Fruit fly (Drosophila melanogaster) whole organism, embryonic: ENCODE data around the gene HipHop.
A peak's percentile ranks its signal among the peaks of the same experiment; 100 is the strongest.

Experiments used
- B-H2 ChIP-seq: fragments of 200-800 bp; sonication (Bioruptor generic); optimal IDR thresholded peaks from 2 replicates; lab custom pipeline; 2018; ENCODE audit warnings: missing biosample characterization, mild to moderate bottlenecking, missing genetic modification characterization
- BtbVII ChIP-seq: fragments of 200-800 bp; sonication (Bioruptor generic); optimal IDR thresholded peaks from 3 replicates; lab custom pipeline; 2017; ENCODE audit warnings: missing biosample characterization, mild to moderate bottlenecking, missing genetic modification characterization
- CG10321 ChIP-seq: fragments of 200-800 bp; sonication (Bioruptor generic); IDR thresholded peaks from 2 replicates; pipeline ENCODE4 v1.3.6; 2022; ENCODE audit warnings: missing biosample characterization, missing genetic modification characterization
- CG11247 ChIP-seq: fragments of 200-800 bp; sonication (Bioruptor generic); IDR thresholded peaks from 2 replicates; pipeline ENCODE4 v1.3.6; 2022; ENCODE audit warnings: missing biosample characterization, missing genetic modification characterization
- CG12155 ChIP-seq: fragments of 200-800 bp; sonication (Bioruptor generic); optimal IDR thresholded peaks from 3 replicates; lab custom pipeline; 2016; ENCODE audit warnings: missing biosample characterization, missing genetic modification characterization
- CG12391 ChIP-seq: fragments of 200-800 bp; sonication (Bioruptor generic); optimal IDR thresholded peaks from 3 replicates; lab custom pipeline; 2018; ENCODE audit warnings: missing biosample characterization, mild to moderate bottlenecking, missing genetic modification characterization, moderate library complexity
- CG12769 ChIP-seq: fragments of 200-800 bp; sonication (Bioruptor generic); optimal IDR thresholded peaks from 2 replicates; lab custom pipeline; 2019; ENCODE audit warnings: missing biosample characterization, mild to moderate bottlenecking, missing genetic modification characterization, moderate library complexity
- CG13123 ChIP-seq: fragments of 200-800 bp; sonication (Bioruptor generic); optimal IDR thresholded peaks from 2 replicates; lab custom pipeline; 2016; ENCODE audit warnings: missing biosample characterization, missing genetic modification characterization
- CG15011 ChIP-seq: fragments of 200-800 bp; sonication (Bioruptor generic); optimal IDR thresholded peaks from 3 replicates; lab custom pipeline; 2018; ENCODE audit warnings: missing biosample characterization, mild to moderate bottlenecking, missing genetic modification characterization
- CG16813 ChIP-seq: fragments of 200-800 bp; sonication (Bioruptor generic); IDR thresholded peaks from 3 replicates; pipeline ENCODE4 v1.3.6; 2022; ENCODE audit warnings: missing biosample characterization, missing genetic modification characterization; ENCODE audit not compliant: partially characterized antibody
- CG18599 ChIP-seq: fragments of 200-800 bp; sonication (Bioruptor generic); optimal IDR thresholded peaks from 3 replicates; lab custom pipeline; 2017; ENCODE audit warnings: missing biosample characterization, missing genetic modification characterization, mild to moderate bottlenecking, moderate library complexity, missing genetic modification reagents
- CG34422 ChIP-seq: fragments of 200-800 bp; sonication (Bioruptor generic); IDR thresholded peaks from 3 replicates; pipeline ENCODE4 v1.3.6; 2022; ENCODE audit warnings: missing biosample characterization, missing genetic modification characterization
- CG42726 ChIP-seq: fragments of 200-800 bp; sonication (Bioruptor generic); IDR thresholded peaks from 2 replicates; pipeline ENCODE4 v1.3.6; 2022; ENCODE audit warnings: missing biosample characterization, missing genetic modification characterization; ENCODE audit not compliant: partially characterized antibody
- CG4282 ChIP-seq: fragments of 200-800 bp; sonication (Bioruptor generic); optimal IDR thresholded peaks from 2 replicates; lab custom pipeline; 2016; ENCODE audit warnings: missing biosample characterization, missing genetic modification characterization
- CG5180 ChIP-seq: fragments of 200-800 bp; sonication (Bioruptor generic); optimal IDR thresholded peaks from 3 replicates; lab custom pipeline; 2017; ENCODE audit warnings: missing biosample characterization, missing genetic modification characterization, mild to moderate bottlenecking, moderate library complexity, missing genetic modification reagents
- CG6813 ChIP-seq: fragments of 200-800 bp; sonication (Bioruptor generic); optimal IDR thresholded peaks from 2 replicates; lab custom pipeline; 2017; ENCODE audit warnings: missing biosample characterization, missing genetic modification characterization, mild to moderate bottlenecking, moderate library complexity, missing genetic modification reagents
- CG7963 ChIP-seq: fragments of 200-800 bp; sonication (Bioruptor generic); IDR thresholded peaks from 3 replicates; pipeline ENCODE4 v1.3.6; 2022; ENCODE audit warnings: missing biosample characterization, missing genetic modification characterization; ENCODE audit not compliant: partially characterized antibody
- CrebB ChIP-seq: fragments of 200-800 bp; sonication (Bioruptor generic); optimal IDR thresholded peaks from 3 replicates; lab custom pipeline; 2018; ENCODE audit warnings: missing biosample characterization, mild to moderate bottlenecking, missing genetic modification characterization
- Dbx ChIP-seq: fragments of 200-800 bp; sonication (Bioruptor generic); IDR thresholded peaks from 3 replicates; pipeline ENCODE4 v1.3.6; 2022; ENCODE audit warnings: missing biosample characterization, missing genetic modification characterization
- Dll ChIP-seq: fragments of 200-800 bp; sonication (Bioruptor generic); IDR thresholded peaks from 4 replicates; pipeline ENCODE4 v1.3.6; 2022; ENCODE audit warnings: missing biosample characterization, missing genetic modification characterization; ENCODE audit not compliant: partially characterized antibody
- Dref ChIP-seq: fragments of 200-800 bp; sonication (Bioruptor generic); IDR thresholded peaks from 2 replicates; pipeline ENCODE4 v1.3.6; 2022; ENCODE audit warnings: missing biosample characterization, missing genetic modification characterization
- HHEX ChIP-seq: fragments of 200-800 bp; sonication (Bioruptor generic); optimal IDR thresholded peaks from 3 replicates; lab custom pipeline; 2017; ENCODE audit warnings: missing biosample characterization, mild to moderate bottlenecking, missing genetic modification characterization, missing genetic modification reagents
- HLH4C ChIP-seq: fragments of 200-800 bp; sonication (Bioruptor generic); IDR thresholded peaks from 3 replicates; pipeline ENCODE4 v1.3.6; 2022; ENCODE audit warnings: missing biosample characterization, missing genetic modification characterization; ENCODE audit not compliant: partially characterized antibody
- NFAT ChIP-seq: fragments of 200-800 bp; sonication (Bioruptor generic); IDR thresholded peaks from 2 replicates; pipeline ENCODE4 v1.3.6; 2022; ENCODE audit warnings: missing biosample characterization, missing genetic modification characterization
- Opbp ChIP-seq: fragments of 200-800 bp; sonication (Bioruptor generic); IDR thresholded peaks from 3 replicates; pipeline ENCODE4 v1.3.6; 2022; ENCODE audit warnings: missing biosample characterization, missing genetic modification characterization; ENCODE audit not compliant: partially characterized antibody
- Scr ChIP-seq: fragments of 200-800 bp; sonication (Bioruptor generic); IDR thresholded peaks from 2 replicates; pipeline ENCODE4 v1.3.6; 2022; ENCODE audit warnings: missing biosample characterization, missing genetic modification characterization; ENCODE audit not compliant: partially characterized antibody
- YL-1 ChIP-seq: fragments of 200-800 bp; sonication (Bioruptor generic); optimal IDR thresholded peaks from 3 replicates; lab custom pipeline; 2017; ENCODE audit warnings: missing biosample characterization, mild to moderate bottlenecking, missing genetic modification characterization
- cad ChIP-seq: fragments of >200 bp; optimal IDR thresholded peaks from 2 replicates; lab custom pipeline; 2017; ENCODE audit warnings: missing biosample characterization, missing genetic modification characterization
- caup ChIP-seq: fragments of 200-800 bp; sonication (Bioruptor generic); optimal IDR thresholded peaks from 3 replicates; lab custom pipeline; 2017; ENCODE audit warnings: missing biosample characterization, mild to moderate bottlenecking, missing genetic modification characterization, moderate library complexity; ENCODE audit not compliant: severe bottlenecking
- cg ChIP-seq: fragments of 200-800 bp; sonication (Bioruptor generic); optimal IDR thresholded peaks from 3 replicates; lab custom pipeline; 2019; ENCODE audit warnings: missing biosample characterization, mild to moderate bottlenecking, missing genetic modification characterization, moderate library complexity
- crol ChIP-seq: fragments of 200-800 bp; sonication (Bioruptor generic); IDR thresholded peaks from 2 replicates; pipeline ENCODE4 v1.3.6; 2022; ENCODE audit warnings: missing biosample characterization, missing genetic modification characterization
- ewg ChIP-seq: fragments of 200-800 bp; sonication (Bioruptor generic); optimal IDR thresholded peaks from 3 replicates; lab custom pipeline; 2017; ENCODE audit warnings: mild to moderate bottlenecking, missing biosample characterization, missing genetic modification reagents, missing genetic modification characterization
- hb ChIP-seq: fragments of 200-800 bp; sonication (Bioruptor generic); IDR thresholded peaks from 3 replicates; pipeline ENCODE4 v1.3.6; 2022; ENCODE audit warnings: missing biosample characterization, missing genetic modification characterization; ENCODE audit not compliant: partially characterized antibody
- hkb ChIP-seq, 2 experiments: fragments of 200-800 bp in 1 of 2; fragments of >200 bp in 1 of 2; sonication (Bioruptor generic) in 1 of 2; IDR thresholded peaks in 1 of 2; optimal IDR thresholded peaks in 1 of 2; 2 replicates each; pipeline versions ENCODE4 v1.3.6 to Lab custom; 2017 to 2022; ENCODE audit warnings: missing biosample characterization in 1 of 2, missing genetic modification characterization in 1 of 2
- inv ChIP-seq: fragments of 200-800 bp; sonication (Bioruptor generic); IDR thresholded peaks from 2 replicates; pipeline ENCODE4 v1.3.6; 2022; ENCODE audit warnings: missing biosample characterization, missing genetic modification characterization; ENCODE audit not compliant: partially characterized antibody
- mam ChIP-seq: fragments of 200-800 bp; sonication (Bioruptor generic); optimal IDR thresholded peaks from 3 replicates; lab custom pipeline; 2016; ENCODE audit warnings: missing biosample characterization, missing genetic modification characterization
- nerfin-2 ChIP-seq: fragments of 200-800 bp; sonication (Bioruptor generic); IDR thresholded peaks from 2 replicates; pipeline ENCODE4 v1.3.6; 2022; ENCODE audit warnings: missing biosample characterization, missing genetic modification characterization; ENCODE audit not compliant: partially characterized antibody
- nmo ChIP-seq: fragments of 200-800 bp; sonication (Bioruptor generic); optimal IDR thresholded peaks from 2 replicates; lab custom pipeline; 2018; ENCODE audit warnings: missing biosample characterization, mild to moderate bottlenecking, missing genetic modification characterization, moderate library complexity
- odd ChIP-seq: fragments of 200-800 bp; sonication (Bioruptor generic); optimal IDR thresholded peaks from 2 replicates; lab custom pipeline; 2017; ENCODE audit warnings: missing biosample characterization, mild to moderate bottlenecking, missing genetic modification characterization
- prd ChIP-seq, 3 experiments: fragments of >200 bp in 2 of 3; fragments of 200-800 bp in 1 of 3; sonication (Bioruptor generic) in 1 of 3; optimal IDR thresholded peaks in 2 of 3; IDR thresholded peaks in 1 of 3; 2 replicates in 2 of 3; 3 replicates in 1 of 3; pipeline versions ENCODE4 v1.3.6 to Lab custom; 2017 to 2022; ENCODE audit warnings: missing biosample characterization in 1 of 3, missing genetic modification characterization in 1 of 3
- ro ChIP-seq: fragments of 200-800 bp; sonication (Bioruptor generic); IDR thresholded peaks from 2 replicates; pipeline ENCODE4 v1.3.6; 2022; ENCODE audit warnings: missing biosample characterization, missing genetic modification characterization
- salm ChIP-seq: fragments of 200-800 bp; sonication (Bioruptor generic); optimal IDR thresholded peaks from 2 replicates; lab custom pipeline; 2018; ENCODE audit warnings: missing biosample characterization, mild to moderate bottlenecking, missing genetic modification characterization
- schlank ChIP-seq: fragments of 200-800 bp; sonication (Bioruptor generic); optimal IDR thresholded peaks from 2 replicates; lab custom pipeline; 2018; ENCODE audit warnings: missing biosample characterization, mild to moderate bottlenecking, missing genetic modification characterization
- sd ChIP-seq: fragments of 200-800 bp; sonication (Bioruptor generic); optimal IDR thresholded peaks from 3 replicates; lab custom pipeline; 2018; ENCODE audit warnings: missing biosample characterization, mild to moderate bottlenecking, missing genetic modification characterization, moderate library complexity
- sqz ChIP-seq: fragments of 200-800 bp; sonication (Bioruptor generic); optimal IDR thresholded peaks from 3 replicates; lab custom pipeline; 2018; ENCODE audit warnings: missing biosample characterization, mild to moderate bottlenecking, missing genetic modification characterization
- tin ChIP-seq: fragments of 200-800 bp; sonication (Bioruptor generic); optimal IDR thresholded peaks from 3 replicates; lab custom pipeline; 2016; ENCODE audit warnings: missing biosample characterization, missing genetic modification characterization

Gene HipHop

DNA sequence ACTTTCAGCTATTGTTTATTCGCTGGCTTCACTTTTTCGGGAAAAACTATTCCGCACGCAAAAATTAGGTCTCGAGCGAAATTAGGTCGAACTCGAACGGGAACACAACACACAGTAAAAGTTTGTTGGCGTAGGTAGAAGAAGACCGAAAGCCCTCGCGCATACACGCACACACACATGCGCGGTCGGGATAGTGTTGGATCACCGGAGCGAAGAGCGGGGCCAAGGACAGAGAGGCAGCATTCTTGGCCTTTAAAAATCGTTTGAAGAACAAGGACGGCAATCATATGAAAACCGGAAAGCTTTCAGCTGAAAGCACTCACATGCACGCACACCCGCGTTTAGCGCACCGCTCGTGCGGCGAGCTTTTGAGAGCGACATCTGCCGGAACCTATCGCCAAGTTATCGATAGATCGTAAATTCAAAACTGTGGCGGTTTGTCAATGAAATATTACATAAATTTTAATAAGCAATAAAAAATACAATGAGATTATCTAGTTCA is 19.7 kb upstream of the HipHop start, which contains the start of gene ftz-f1 (continued):
- TF ChIP-seq NFAT (0 out of 2 replicates have a peak, but pooled peaks have one; percentile 22), inv (GFP tag; lab: Robert Waterston, UW) (peak; percentile 79), crol (GFP tag; lab: Robert Waterston, UW) (peak; percentile 95), CG34422 (GFP tag; lab: Robert Waterston, UW) (peak; percentile 32; the same call in 1 of the 3 replicates), CG16813 (GFP tag; lab: Robert Waterston, UW) (peak; percentile 72), CG13123 (GFP tag; lab: Kevin White, UChicago) (no peak), CrebB (peak; percentile 70), CG10321 (GFP tag; lab: Robert Waterston, UW) (peak; percentile 93), ro (GFP tag; lab: Robert Waterston, UW) (no peak), CG6813 (GFP tag; lab: Kevin White, UChicago) (peak; percentile 31), HHEX (GFP tag; lab: Kevin White, UChicago) (peak; percentile 9), salm (tag; lab: Kevin White, UChicago) (peak; percentile 25), schlank (tag; lab: Kevin White, UChicago) (no peak), nmo (GFP tag; lab: Kevin White, UChicago) (peak; percentile 23), ewg (GFP tag; lab: Kevin White, UChicago) (peak; percentile 92), CG11247 (GFP tag; lab: Robert Waterston, UW) (no peak), cg (GFP tag; lab: Kevin White, UChicago) (peak; percentile 89), CG5180 (GFP tag; lab: Kevin White, UChicago) (peak; percentile 95), cad (no peak), CG12155 (GFP tag; lab: Kevin White, UChicago) (peak; percentile 15), nerfin-2 (GFP tag; lab: Robert Waterston, UW) (peak; percentile 46; the same call in 1 of the 2 replicates), mam (no peak), HLH4C (GFP tag; lab: Robert Waterston, UW) (peak; percentile 78), hkb (optimal IDR thresholded peaks at IDR 0.05; lab: Kevin White, UChicago) (no peak), hkb (GFP tag; IDR thresholded peaks at IDR 0.05; lab: Robert Waterston, UW) (0 out of 2 replicates have a peak, but pooled peaks have one; percentile 11), prd (optimal IDR thresholded peaks at IDR 0.05; lab: Kevin White, UChicago) (no peak), prd (GFP tag; IDR thresholded peaks at IDR 0.05; lab: Robert Waterston, UW) (0 out of 3 replicates have a peak, but pooled peaks have one; percentile 11), BtbVII (GFP tag; lab: Kevin White, UChicago) (peak; percentile 12), hb (GFP tag; lab: Robert Waterston, UW) (peak; percentile 54; the same call in 1 of the 3 replicates), CG12391 (tag; lab: Kevin White, UChicago) (peak; percentile 33), caup (GFP tag; lab: Kevin White, UChicago) (peak; percentile 53), tin (GFP tag; lab: Kevin White, UChicago) (peak; percentile 21), CG4282 (GFP tag; lab: Kevin White, UChicago) (peak; percentile 9), CG18599 (GFP tag; lab: Kevin White, UChicago) (peak; percentile 2), Dll (GFP tag; lab: Robert Waterston, UW) (peak; percentile 76), Scr (GFP tag; lab: Robert Waterston, UW) (peak; percentile 82), CG15011 (GFP tag; lab: Kevin White, UChicago) (no peak), YL-1 (GFP tag; lab: Kevin White, UChicago) (peak; percentile 69), sqz (GFP tag; lab: Kevin White, UChicago) (peak; percentile 36), CG7963 (GFP tag; lab: Robert Waterston, UW) (peak; percentile 64), odd (no peak), Dref (peak; percentile 97), Opbp (GFP tag; lab: Robert Waterston, UW) (peak; percentile 86), Dbx (GFP tag; lab: Robert Waterston, UW) (0 out of 3 replicates have a peak, but pooled peaks have one; percentile 53), CG42726 (peak; percentile 94), B-H2 (GFP tag; lab: Kevin White, UChicago) (peak; percentile 91), sd (peak; percentile 97), CG12769 (peak; percentile 100)
